Fruit fly (Drosophila melanogaster): Measurements from ENCODE around the gene CG8281.
A peak's percentile ranks its signal among the peaks of the same experiment; 100 is the strongest.

dm6 chr3L:7877466-7877865 is 34.8 kb upstream of the CG8281 start:
- no peak; the same call in 1 of the 2 replicates for TF ChIP-seq CG12605 (GFP tag; IDR thresholded peaks at IDR 0.05)
- TF ChIP-seq CG8301 (tag; optimal IDR thresholded peaks at IDR 0.05) = peak; percentile 47
- TF ChIP-seq CG10348 (GFP tag; IDR thresholded peaks at IDR 0.05) = no peak

Data from whole organism, pupa.